Fruit fly (Drosophila melanogaster): ENCODE measurements around the gene NijA.

NijA gene

dm6 chr3L:10745547-10746189, 49.0 kb upstream of the NijA start (continued):
- TF ChIP-seq gro (GFP tag; optimal IDR thresholded peaks at IDR 0.05) (peak; percentile 6), Mrtf (GFP tag; IDR thresholded peaks at IDR 0.05) (no peak), gem (tag; optimal IDR thresholded peaks at IDR 0.05) (peak; percentile 86), CG10366 (GFP tag; IDR thresholded peaks at IDR 0.05) (peak; percentile 41), CG11456 (GFP tag; IDR thresholded peaks at IDR 0.05) (no peak), Sry-β (GFP tag; optimal IDR thresholded peaks at IDR 0.05) (no peak), Sox100B (GFP tag; optimal IDR thresholded peaks at IDR 0.05) (peak; percentile 25), CG9817 (tag; optimal IDR thresholded peaks at IDR 0.05) (peak; percentile 45), ems (GFP tag; optimal IDR thresholded peaks at IDR 0.05) (peak; percentile 6), Hsf (GFP tag; optimal IDR thresholded peaks at IDR 0.05) (peak; percentile 53), CG31441 (GFP tag; IDR thresholded peaks at IDR 0.05) (peak; percentile 69), pzg (GFP tag; optimal IDR thresholded peaks at IDR 0.05) (no peak), Vsx1 (GFP tag; optimal IDR thresholded peaks at IDR 0.05) (peak; percentile 46), Ssrp (tag; optimal IDR thresholded peaks at IDR 0.05) (peak; percentile 23), maf-S (GFP tag; optimal IDR thresholded peaks at IDR 0.05) (peak; percentile 34), tio (GFP tag; optimal IDR thresholded peaks at IDR 0.05) (peak; percentile 14), CG32532 (GFP tag; IDR thresholded peaks at IDR 0.05) (peak; percentile 46; the same call in 1 of the 2 replicates), schlank (tag; optimal IDR thresholded peaks at IDR 0.05) (no peak), peb (GFP tag; IDR thresholded peaks at IDR 0.05) (0 out of 2 replicates have a peak, but pooled peaks have one; percentile 28), Hmx (GFP tag; optimal IDR thresholded peaks at IDR 0.05) (no peak), ase (GFP tag; IDR thresholded peaks at IDR 0.05) (peak; percentile 64; the same call in 2 of the 3 replicates), jumu (GFP tag; optimal IDR thresholded peaks at IDR 0.05) (peak; percentile 48), CG6272 (GFP tag; IDR thresholded peaks at IDR 0.05) (peak; percentile 37; the same call in 1 of the 2 replicates), sisA (GFP tag; IDR thresholded peaks at IDR 0.05) (peak; percentile 64), CG3281 (GFP tag; optimal IDR thresholded peaks at IDR 0.05) (no peak), Trl (optimal IDR thresholded peaks at IDR 0.05) (no peak), Trl (GFP tag; optimal IDR thresholded peaks at IDR 0.05) (peak; percentile 35), BtbVII (GFP tag; optimal IDR thresholded peaks at IDR 0.05) (peak; percentile 15), crol (GFP tag; IDR thresholded peaks at IDR 0.05) (no peak), cwo (GFP tag; optimal IDR thresholded peaks at IDR 0.05) (peak; percentile 34), CG1647 (GFP tag; optimal IDR thresholded peaks at IDR 0.05) (peak; percentile 27), CG9437 (GFP tag; optimal IDR thresholded peaks at IDR 0.05) (peak; percentile 25), fd96Cb (tag; optimal IDR thresholded peaks at IDR 0.05) (peak; percentile 66), CG17186 (GFP tag; optimal IDR thresholded peaks at IDR 0.05) (no peak), CG5180 (GFP tag; optimal IDR thresholded peaks at IDR 0.05) (no peak), abd-A (tag; optimal IDR thresholded peaks at IDR 0.05) (peak; percentile 23), CG2129 (GFP tag; IDR thresholded peaks at IDR 0.05; ENCODE audit: partially characterized antibody) (no peak), CG4730 (GFP tag; IDR thresholded peaks at IDR 0.05) (peak; percentile 57), CHES-1-like (GFP tag; optimal IDR thresholded peaks at IDR 0.05) (no peak), pita (GFP tag; optimal IDR thresholded peaks at IDR 0.05) (no peak), Adf1 (GFP tag; IDR thresholded peaks at IDR 0.05) (no peak), Xrp1 (GFP tag; IDR thresholded peaks at IDR 0.05) (peak; percentile 55; the same call in 1 of the 2 replicates), CoRest (tag; optimal IDR thresholded peaks at IDR 0.05) (peak; percentile 48), aop (GFP tag; IDR thresholded peaks at IDR 0.05) (no peak), pan (optimal IDR thresholded peaks at IDR 0.05) (no peak), pan (GFP tag; optimal IDR thresholded peaks at IDR 0.05 in 1 of 2, IDR thresholded peaks at IDR 0.05 in 1 of 2) (peak in 1 of 2 experiments; percentile 78), Ada2b (GFP tag; IDR thresholded peaks at IDR 0.05) (peak; percentile 52), vfl (GFP tag; optimal IDR thresholded peaks at IDR 0.05) (no peak), MBD-R2 (GFP tag; IDR thresholded peaks at IDR 0.05) (peak; percentile 14; the same call in 1 of the 2 replicates), CG1024 (GFP tag; IDR thresholded peaks at IDR 0.05) (0 out of 2 replicates have a peak, but pooled peaks have one; percentile 29), CG14441 (GFP tag; IDR thresholded peaks at IDR 0.05) (peak; percentile 88)
